Worm (Caenorhabditis elegans) whole organism, mixed stage, embryonic: Measurements from ENCODE around the gene F38H4.4.

Experiments
- cnd-1 ChIP-seq: fragments of 200-800 bp; sonication (Bioruptor generic); optimal IDR thresholded peaks from 2 replicates; lab custom pipeline; 2018; ENCODE audit warnings: mild to moderate bottlenecking, missing genetic modification characterization, missing compliant biosample characterization
- elt-1 ChIP-seq: sonication (generic microtip); optimal IDR thresholded peaks from 2 replicates; lab custom pipeline; 2017; ENCODE audit warnings: missing genetic modification characterization, mild to moderate bottlenecking, missing compliant biosample characterization, antibody characterized with exemption, moderate library complexity, borderline replicate concordance; ENCODE audit not compliant: insufficient read depth
- lsy-2 ChIP-seq: fragments of 150-350 bp; optimal IDR thresholded peaks from 2 replicates; lab custom pipeline; 2014; ENCODE audit warnings: missing biosample characterization, missing genetic modification characterization
- mab-5 ChIP-seq: fragments of 150-350 bp; optimal IDR thresholded peaks from 2 replicates; lab custom pipeline; 2014; ENCODE audit warnings: missing biosample characterization, missing genetic modification characterization
- nhr-237 ChIP-seq: fragments of 150-350 bp; optimal IDR thresholded peaks from 2 replicates; lab custom pipeline; 2014; ENCODE audit warnings: missing biosample characterization, missing genetic modification characterization
- nhr-28 ChIP-seq: fragments of 150-350 bp; optimal IDR thresholded peaks from 2 replicates; lab custom pipeline; 2014; ENCODE audit warnings: missing biosample characterization, missing genetic modification characterization
- pha-4 ChIP-seq: fragments of 150-350 bp; optimal IDR thresholded peaks from 2 replicates; lab custom pipeline; 2018; ENCODE audit warnings: missing biosample characterization, missing genetic modification reagents, missing genetic modification characterization
- snpc-4 ChIP-seq: fragments of 150-350 bp; optimal IDR thresholded peaks from 2 replicates; lab custom pipeline; 2014; ENCODE audit warnings: missing biosample characterization, missing genetic modification characterization
- sptf-1 ChIP-seq: sonication (generic microtip); optimal IDR thresholded peaks from 2 replicates; lab custom pipeline; 2017; ENCODE audit warnings: mild to moderate bottlenecking, missing genetic modification characterization, moderate library complexity, missing compliant biosample characterization
- unc-39 ChIP-seq: fragments of 150-350 bp; optimal IDR thresholded peaks from 2 replicates; lab custom pipeline; 2014; ENCODE audit warnings: missing biosample characterization, missing genetic modification characterization
- unc-62 ChIP-seq: fragments of 150-350 bp; optimal IDR thresholded peaks from 2 replicates; lab custom pipeline; 2014; ENCODE audit warnings: missing biosample characterization, missing genetic modification reagents, missing genetic modification characterization

DNA sequence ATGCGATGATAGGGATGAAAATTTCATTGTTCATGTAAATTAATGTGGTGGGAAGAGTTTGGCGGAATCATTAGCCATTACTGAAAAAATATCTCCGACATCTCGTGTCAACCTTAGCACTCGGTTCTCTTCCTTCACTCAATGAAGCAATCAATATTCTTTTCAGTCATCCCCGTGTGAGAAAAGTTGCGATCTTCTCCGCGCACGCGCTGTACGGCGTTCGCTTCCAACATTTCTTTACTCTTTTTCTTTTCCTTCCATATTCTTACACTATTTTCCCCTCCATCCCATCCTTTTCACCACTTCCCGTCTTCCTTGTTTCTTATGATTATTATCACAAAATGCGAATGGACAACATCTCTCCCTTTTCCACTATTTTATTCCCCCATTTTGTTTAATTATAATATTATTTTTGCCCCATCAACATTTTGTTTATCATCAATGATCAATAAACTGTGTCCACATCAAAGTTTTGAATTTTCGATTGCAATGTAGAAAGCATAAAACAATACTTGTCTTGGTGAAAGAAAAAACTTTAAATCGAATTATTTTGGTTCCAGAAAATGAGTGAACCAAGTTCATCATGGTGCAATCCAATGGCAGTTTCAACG lies 12.0 kb downstream of the F38H4.4 start, which contains the start of gene mob-1:
- no peak for TF ChIP-seq snpc-4 (tag; lab: Kevin White, UChicago)
- no peak for TF ChIP-seq lsy-2 (tag; lab: Kevin White, UChicago)
- no peak for TF ChIP-seq nhr-237 (tag; lab: Kevin White, UChicago)
- no peak for TF ChIP-seq pha-4 (tag; lab: Kevin White, UChicago)
- TF ChIP-seq nhr-28, result no peak
- TF ChIP-seq mab-5 (tag; lab: Kevin White, UChicago), result no peak
- TF ChIP-seq unc-62 (GFP tag; lab: Kevin White, UChicago), result no peak
- no peak for TF ChIP-seq cnd-1 (tag; lab: Kevin White, UChicago)
- TF ChIP-seq sptf-1 (tag; lab: Kevin White, UChicago), result no peak
- TF ChIP-seq unc-39, result no peak
- peak; percentile 20 for TF ChIP-seq elt-1
